Worm (Caenorhabditis elegans): Measurements from ENCODE around the gene slc-17.1.

Gene slc-17.1

DNA sequence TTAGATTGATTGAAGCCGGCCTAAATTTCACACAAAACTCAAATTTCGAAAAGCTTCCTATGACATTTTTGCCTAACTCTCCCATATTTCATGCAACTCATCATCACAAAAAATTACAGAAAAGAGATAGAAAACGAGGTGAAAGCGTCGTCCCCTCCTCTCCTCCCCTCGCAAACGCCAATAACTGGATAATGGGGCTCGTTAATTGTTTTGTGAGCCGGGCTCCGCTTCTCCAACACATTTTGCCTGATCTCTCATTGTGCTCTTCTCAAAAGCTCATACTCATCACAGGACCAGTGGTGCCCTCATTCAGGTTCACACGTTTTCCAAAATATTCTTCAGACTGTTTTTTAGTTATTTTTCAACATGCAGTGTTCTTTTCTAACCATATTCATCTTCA, 35.9 kb downstream of the slc-17.1 start, which contains the start of gene pbo-6:
pbo-6 (plus strand) TSS at position 240 of the 400 bp plus-strand sequence.
- TF ChIP-seq nhr-12 (tag; optimal IDR thresholded peaks at IDR 0.05) (no peak), lin-13 (tag; optimal IDR thresholded peaks at IDR 0.05) (no peak), ceh-43 (GFP tag; optimal IDR thresholded peaks at IDR 0.05) (no peak), elt-1 (tag; optimal IDR thresholded peaks at IDR 0.05; ENCODE audit: borderline replicate concordance, insufficient read depth) (no peak), cnd-1 (tag; optimal IDR thresholded peaks at IDR 0.05) (no peak)

DNA sequence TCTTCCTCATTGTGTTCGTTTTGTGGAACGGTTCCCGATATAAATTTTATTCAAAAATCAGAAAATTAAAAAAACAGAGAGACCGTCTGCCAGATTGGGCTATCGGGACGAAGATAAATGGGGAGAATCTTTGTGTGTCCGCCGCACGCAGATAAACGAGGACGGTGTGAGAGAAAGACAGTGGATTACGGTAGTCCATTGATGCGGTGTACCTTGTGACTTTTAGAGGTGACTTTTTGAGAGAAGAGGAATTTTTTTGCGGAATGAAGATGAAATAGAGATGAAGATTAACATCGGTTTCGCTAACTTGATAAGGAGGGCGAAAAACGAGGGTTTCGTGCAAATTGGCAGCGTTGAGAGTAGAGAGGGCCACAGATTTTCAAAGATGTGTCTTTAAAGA, 36.9 kb downstream of the slc-17.1 start:
- no peak for TF ChIP-seq nhr-237 (tag; optimal IDR thresholded peaks at IDR 0.05)
- no peak for TF ChIP-seq nhr-28 (tag; optimal IDR thresholded peaks at IDR 0.05)
- no peak for TF ChIP-seq lin-32 (GFP tag; optimal IDR thresholded peaks at IDR 0.05)
- TF ChIP-seq flh-1 (GFP tag; optimal IDR thresholded peaks at IDR 0.05) = no peak
- TF ChIP-seq nhr-76 (tag; optimal IDR thresholded peaks at IDR 0.05) = no peak
- TF ChIP-seq unc-120 (tag; optimal IDR thresholded peaks at IDR 0.05; ENCODE audit: poor library complexity, severe bottlenecking) = no peak
- no peak for TF ChIP-seq mls-2 (tag; optimal IDR thresholded peaks at IDR 0.05)
- TF ChIP-seq elt-1 (tag; optimal IDR thresholded peaks at IDR 0.05; ENCODE audit: borderline replicate concordance, insufficient read depth) = no peak
- TF ChIP-seq mab-5 (tag; optimal IDR thresholded peaks at IDR 0.05) = no peak
- no peak for TF ChIP-seq blmp-1 (tag; optimal IDR thresholded peaks at IDR 0.05)
- TF ChIP-seq mep-1 (tag; optimal IDR thresholded peaks at IDR 0.05) = no peak
- TF ChIP-seq zip-8 (tag; optimal IDR thresholded peaks at IDR 0.05) = no peak
- TF ChIP-seq ceh-83 (GFP tag; optimal IDR thresholded peaks at IDR 0.05) = no peak
- TF ChIP-seq bed-3 (GFP tag; optimal IDR thresholded peaks at IDR 0.05) = no peak
- no peak for TF ChIP-seq unc-39 (tag; optimal IDR thresholded peaks at IDR 0.05)

DNA sequence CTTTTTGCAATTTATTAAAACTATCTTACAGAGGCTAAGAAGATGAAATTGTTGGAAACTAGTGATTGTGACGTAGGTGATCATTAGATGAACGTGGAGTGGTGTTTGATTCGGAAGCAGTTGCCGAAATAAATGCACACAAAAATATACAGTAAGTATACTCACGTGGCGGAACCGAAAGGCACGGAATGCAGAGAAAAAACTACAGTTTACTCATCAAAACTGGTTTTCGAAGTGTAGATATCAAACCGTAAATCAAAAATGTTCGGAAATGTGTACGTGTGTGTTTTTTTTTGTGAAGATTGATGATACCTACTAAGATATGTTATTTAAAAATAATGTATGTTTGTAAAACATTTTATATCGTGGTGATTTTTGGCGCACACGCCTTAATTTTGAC, 38.0 kb downstream of the slc-17.1 start:
- TF ChIP-seq nhr-12 (tag; optimal IDR thresholded peaks at IDR 0.05) (no peak), ceh-83 (GFP tag; optimal IDR thresholded peaks at IDR 0.05) (no peak), unc-120 (tag; optimal IDR thresholded peaks at IDR 0.05; ENCODE audit: poor library complexity, severe bottlenecking) (no peak), snpc-4 (tag; optimal IDR thresholded peaks at IDR 0.05) (no peak), M03D4.4 (tag; optimal IDR thresholded peaks at IDR 0.05) (no peak), mep-1 (tag; optimal IDR thresholded peaks at IDR 0.05) (no peak), ceh-39 (tag; optimal IDR thresholded peaks at IDR 0.05) (no peak), pha-4 (tag; optimal IDR thresholded peaks at IDR 0.05) (no peak), sem-2 (GFP tag; optimal IDR thresholded peaks at IDR 0.05) (no peak), ham-2 (GFP tag; optimal IDR thresholded peaks at IDR 0.05) (no peak), unc-62 (GFP tag; optimal IDR thresholded peaks at IDR 0.05) (no peak), lin-13 (tag; optimal IDR thresholded peaks at IDR 0.05) (no peak), nhr-237 (tag; optimal IDR thresholded peaks at IDR 0.05) (no peak), ztf-11 (tag; optimal IDR thresholded peaks at IDR 0.05) (no peak), ces-1 (GFP tag; optimal IDR thresholded peaks at IDR 0.05) (no peak), mab-5 (tag; optimal IDR thresholded peaks at IDR 0.05) (no peak)

DNA sequence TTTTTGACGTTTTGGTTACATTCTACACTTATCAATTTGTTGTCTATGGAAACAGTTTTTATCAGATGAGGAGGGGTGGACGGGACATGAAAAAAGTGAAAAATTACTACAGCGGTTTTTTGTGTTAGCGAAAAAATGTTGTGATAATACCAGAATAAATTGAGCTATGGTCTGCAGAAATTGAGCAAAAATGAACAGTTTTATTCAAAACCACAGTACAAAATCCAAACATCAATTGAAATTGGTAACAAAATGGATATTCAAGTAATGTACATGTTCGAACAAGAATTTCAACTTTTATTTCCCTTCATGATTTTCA, 40.1 kb downstream of the slc-17.1 start:
- no peak for TF ChIP-seq ceh-83 (GFP tag; optimal IDR thresholded peaks at IDR 0.05)
- no peak for TF ChIP-seq sem-2 (GFP tag; optimal IDR thresholded peaks at IDR 0.05)
- TF ChIP-seq blmp-1 (tag; optimal IDR thresholded peaks at IDR 0.05) = no peak
- no peak for TF ChIP-seq hlh-1 (tag; optimal IDR thresholded peaks at IDR 0.05)
- TF ChIP-seq ceh-43 (GFP tag; optimal IDR thresholded peaks at IDR 0.05) = no peak
- TF ChIP-seq snpc-4 (tag; optimal IDR thresholded peaks at IDR 0.05) = no peak
- TF ChIP-seq nhr-28 (tag; optimal IDR thresholded peaks at IDR 0.05) = no peak
- no peak for TF ChIP-seq ces-1 (GFP tag; optimal IDR thresholded peaks at IDR 0.05)
- no peak for TF ChIP-seq elt-1 (tag; optimal IDR thresholded peaks at IDR 0.05; ENCODE audit: borderline replicate concordance, insufficient read depth)
- no peak for TF ChIP-seq ztf-11 (tag; optimal IDR thresholded peaks at IDR 0.05)
- TF ChIP-seq ham-2 (GFP tag; optimal IDR thresholded peaks at IDR 0.05) = no peak
- TF ChIP-seq drap-1 (GFP tag; optimal IDR thresholded peaks at IDR 0.05) = no peak
- no peak for TF ChIP-seq nhr-2 (tag; optimal IDR thresholded peaks at IDR 0.05)
- TF ChIP-seq lsy-2 (tag; optimal IDR thresholded peaks at IDR 0.05) = no peak
- TF ChIP-seq unc-120 (tag; optimal IDR thresholded peaks at IDR 0.05; ENCODE audit: poor library complexity, severe bottlenecking) = no peak
- TF ChIP-seq ceh-39 (tag; optimal IDR thresholded peaks at IDR 0.05) = no peak
- TF ChIP-seq mep-1 (tag; optimal IDR thresholded peaks at IDR 0.05) = no peak
- no peak for TF ChIP-seq lin-32 (GFP tag; optimal IDR thresholded peaks at IDR 0.05)
- no peak for TF ChIP-seq bed-3 (GFP tag; optimal IDR thresholded peaks at IDR 0.05)
- TF ChIP-seq sptf-1 (tag; optimal IDR thresholded peaks at IDR 0.05) = no peak
